Worm (Caenorhabditis elegans): ENCODE results near the gene glb-31.

Gene glb-31

DNA sequence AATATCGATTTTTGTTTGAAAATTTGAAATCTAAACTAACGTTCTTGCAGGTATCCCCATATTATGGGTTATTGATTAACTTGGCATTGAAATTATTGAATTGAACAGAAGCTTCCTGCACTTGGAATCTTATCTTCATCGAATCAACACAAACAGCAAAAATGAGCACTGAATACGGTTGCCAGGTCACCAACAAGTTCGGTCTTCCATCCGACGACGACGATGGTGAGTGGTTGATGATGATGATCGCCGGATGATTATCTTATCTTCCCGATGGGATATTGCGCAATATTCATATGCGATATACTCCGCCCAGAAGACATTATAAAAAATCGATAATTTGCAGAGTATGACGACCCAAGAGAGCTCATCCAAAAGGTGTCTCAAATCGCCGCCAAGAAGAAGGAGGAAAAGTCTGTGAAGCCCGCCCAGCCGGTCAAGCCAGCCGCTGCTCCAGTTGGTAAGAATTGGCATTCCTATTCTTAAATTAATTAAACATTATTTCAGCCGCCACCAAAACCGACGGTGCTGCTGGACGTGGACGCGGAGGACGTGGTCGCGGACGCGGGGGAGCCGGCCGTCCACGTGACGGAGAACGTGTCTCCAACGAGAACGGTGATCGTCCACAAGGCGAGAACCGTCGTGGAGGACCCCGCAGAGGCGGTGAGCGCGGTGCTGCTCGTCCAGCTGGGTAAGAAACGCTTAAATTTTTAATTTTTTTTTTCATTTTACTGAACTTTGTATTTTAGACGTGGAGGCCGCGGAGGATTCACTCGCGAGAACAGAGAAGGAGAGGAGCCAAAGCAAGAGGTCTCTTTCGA, 19.7 kb upstream of the glb-31 start, which contains the start of gene vig-1:
vig-1 (plus strand) TSS at position 51 of the 821 bp plus-strand sequence.
- no peak for TF ChIP-seq nhr-28 (tag; optimal IDR thresholded peaks at IDR 0.05)
- no peak for TF ChIP-seq nhr-10 (tag; optimal IDR thresholded peaks at IDR 0.05)
- TF ChIP-seq mes-2 (tag; optimal IDR thresholded peaks at IDR 0.05; ENCODE audit: poor library complexity, severe bottlenecking), result no peak
- no peak for TF ChIP-seq Y48G9A.11 (GFP tag; IDR thresholded peaks at IDR 0.05)
- no peak for TF ChIP-seq daf-12 (tag; optimal IDR thresholded peaks at IDR 0.05)
- TF ChIP-seq ceh-28 (tag; optimal IDR thresholded peaks at IDR 0.05), result peak; percentile 49
- TF ChIP-seq madf-5 (GFP tag; IDR thresholded peaks at IDR 0.05), result 0 out of 4 replicates have a peak, but pooled peaks of 1 of the 2 experiments have one; percentile 5
- no peak for TF ChIP-seq lin-29 (GFP tag; IDR thresholded peaks at IDR 0.05)
- TF ChIP-seq set-16 (GFP tag; IDR thresholded peaks at IDR 0.05), result peak; percentile 92
- no peak for TF ChIP-seq mep-1 (tag; optimal IDR thresholded peaks at IDR 0.05)
- no peak for TF ChIP-seq dpl-1 (GFP tag; optimal IDR thresholded peaks at IDR 0.05)
- 0 out of 2 replicates have a peak, but pooled peaks have one; percentile 11 for TF ChIP-seq daf-8 (GFP tag; IDR thresholded peaks at IDR 0.05)
- TF ChIP-seq snpc-4 (tag; optimal IDR thresholded peaks at IDR 0.05), result no peak
- TF ChIP-seq lin-39 (tag; optimal IDR thresholded peaks at IDR 0.05), result no peak
- no peak; the same call in 1 of the 2 replicates for TF ChIP-seq vab-7 (GFP tag; IDR thresholded peaks at IDR 0.05)
- no peak for TF ChIP-seq lir-3 (tag; optimal IDR thresholded peaks at IDR 0.05)
- TF ChIP-seq hif-1 (tag; optimal IDR thresholded peaks at IDR 0.05), result no peak
- no peak for TF ChIP-seq F10B5.3 (tag; optimal IDR thresholded peaks at IDR 0.05)
- no peak for TF ChIP-seq cey-2 (tag; optimal IDR thresholded peaks at IDR 0.05; ENCODE audit: borderline replicate concordance, insufficient read depth)
- TF ChIP-seq zfp-2 (tag; optimal IDR thresholded peaks at IDR 0.05), result no peak
- no peak for TF ChIP-seq nhr-25 (tag; optimal IDR thresholded peaks at IDR 0.05; ENCODE audit: borderline replicate concordance, insufficient read depth)
- no peak for TF ChIP-seq php-3 (GFP tag; IDR thresholded peaks at IDR 0.05)
- no peak for TF ChIP-seq hlh-11 (tag; optimal IDR thresholded peaks at IDR 0.05)
- TF ChIP-seq rbr-2 (tag; optimal IDR thresholded peaks at IDR 0.05), result no peak
- 0 out of 2 replicates have a peak, but pooled peaks have one; percentile 24 for TF ChIP-seq zfp-3 (GFP tag; conservative IDR thresholded peaks at IDR 0.05)
- TF ChIP-seq unc-62 (GFP tag; optimal IDR thresholded peaks at IDR 0.05 in 1 of 2), result no peak
- no peak for TF ChIP-seq unc-62 (tag; optimal IDR thresholded peaks at IDR 0.05)
- TF ChIP-seq mxl-2 (GFP tag; conservative IDR thresholded peaks at IDR 0.05), result no peak
- TF ChIP-seq pha-4 (GFP tag; IDR thresholded peaks at IDR 0.05), result no peak; the same call in 1 of the 2 replicates
- no peak for TF ChIP-seq pha-4 (tag; optimal IDR thresholded peaks at IDR 0.05)
- no peak for TF ChIP-seq jun-1 (tag; optimal IDR thresholded peaks at IDR 0.05)
- no peak for TF ChIP-seq daf-19 (GFP tag; conservative IDR thresholded peaks at IDR 0.05)
- no peak for TF ChIP-seq dmd-8 (GFP tag; IDR thresholded peaks at IDR 0.05)

- TF ChIP-seq snpc-1.2 (GFP tag; IDR thresholded peaks at IDR 0.05), result peak; percentile 80
- peak; percentile 96 for TF ChIP-seq zfp-3 (GFP tag; conservative IDR thresholded peaks at IDR 0.05)
- TF ChIP-seq lin-38 (GFP tag; IDR thresholded peaks at IDR 0.05), result peak; percentile 94
- peak; percentile 92 for TF ChIP-seq php-3 (GFP tag; IDR thresholded peaks at IDR 0.05)
- TF ChIP-seq dmd-9 (GFP tag; IDR thresholded peaks at IDR 0.05), result peak; percentile 83
- peak; percentile 92 for TF ChIP-seq nhr-11 (tag; optimal IDR thresholded peaks at IDR 0.05)
- TF ChIP-seq zag-1 (tag; optimal IDR thresholded peaks at IDR 0.05), result no peak
- peak; percentile 98 for TF ChIP-seq mep-1 (tag; optimal IDR thresholded peaks at IDR 0.05)
- no peak for TF ChIP-seq attf-4 (tag; optimal IDR thresholded peaks at IDR 0.05)
- TF ChIP-seq madf-9 (GFP tag; conservative IDR thresholded peaks at IDR 0.05), result peak; percentile 95
- 0 out of 2 replicates have a peak, but pooled peaks have one; percentile 49 for TF ChIP-seq tag-97 (GFP tag; IDR thresholded peaks at IDR 0.05)
- TF ChIP-seq nhr-102 (tag; optimal IDR thresholded peaks at IDR 0.05), result peak; percentile 94
- TF ChIP-seq zip-2 (tag; optimal IDR thresholded peaks at IDR 0.05), result peak; percentile 77
- TF ChIP-seq T26A8.4 (GFP tag; IDR thresholded peaks at IDR 0.05), result peak; percentile 96
- peak; percentile 1 for TF ChIP-seq lir-3 (tag; optimal IDR thresholded peaks at IDR 0.05)
- TF ChIP-seq ceh-28 (tag; optimal IDR thresholded peaks at IDR 0.05), result no peak
- TF ChIP-seq mes-2 (tag; optimal IDR thresholded peaks at IDR 0.05; ENCODE audit: poor library complexity, severe bottlenecking), result peak; percentile 98
- TF ChIP-seq hlh-11 (tag; optimal IDR thresholded peaks at IDR 0.05), result peak; percentile 97
- no peak for TF ChIP-seq ceh-62 (tag; optimal IDR thresholded peaks at IDR 0.05)
- TF ChIP-seq madf-5 (GFP tag; IDR thresholded peaks at IDR 0.05), result peak; percentile 66 to 92; a peak in 2 of 4 replicates
- TF ChIP-seq lin-1 (GFP tag; IDR thresholded peaks at IDR 0.05), result peak; percentile 86
- TF ChIP-seq unc-130 (GFP tag; optimal IDR thresholded peaks at IDR 0.05), result peak; percentile 95
- TF ChIP-seq D1046.2 (GFP tag; IDR thresholded peaks at IDR 0.05), result peak; percentile 90
Measured at ce11 chrII:1320412-1320811, 19.0 kb upstream of the glb-31 start.
